Worm (Caenorhabditis elegans) whole organism, L4 larva: ENCODE measurements around the gene R166.3.

Source experiments
- D1046.2 ChIP-seq: fragments of 200-800 bp; sonication (Bioruptor generic); IDR thresholded peaks from 2 replicates; pipeline ENCODE4 v1.3.6; 2022; ENCODE audit warnings: missing genetic modification characterization, missing compliant biosample characterization
- F26F4.8 ChIP-seq: fragments of 200-800 bp; sonication (Bioruptor generic); conservative IDR thresholded peaks from 2 replicates; pipeline ENCODE4 v1.3.6; 2022; ENCODE audit warnings: missing genetic modification characterization, missing compliant biosample characterization
- F44E2.7 ChIP-seq: fragments of 200-800 bp; sonication (Bioruptor generic); IDR thresholded peaks from 2 replicates; pipeline ENCODE4 v2.1.2; 2022; ENCODE audit warnings: missing genetic modification characterization, missing compliant biosample characterization
- F49E8.2 ChIP-seq: sonication (generic microtip); optimal IDR thresholded peaks from 2 replicates; lab custom pipeline; 2016; ENCODE audit warnings: missing compliant biosample characterization, mild to moderate bottlenecking, missing genetic modification characterization, borderline replicate concordance
- R02D3.7 ChIP-seq: fragments of 150-350 bp; sonication (generic microtip); optimal IDR thresholded peaks from 3 replicates; lab custom pipeline; 2014; ENCODE audit warnings: missing biosample characterization, missing genetic modification characterization
- T26A8.4 ChIP-seq: fragments of 200-800 bp; sonication (Bioruptor generic); IDR thresholded peaks from 2 replicates; pipeline ENCODE4 v1.3.6; 2022; ENCODE audit warnings: missing genetic modification characterization, missing compliant biosample characterization
- Y75B8A.6 ChIP-seq: fragments of 200-800 bp; sonication (Bioruptor generic); IDR thresholded peaks from 2 replicates; pipeline ENCODE4 v1.3.6; 2022; ENCODE audit warnings: missing genetic modification reagents, missing genetic modification characterization, missing compliant biosample characterization
- aha-1 ChIP-seq: fragments of 150-350 bp; peaks from one replicate; lab custom pipeline; 2014; ENCODE audit warnings: missing biosample characterization, missing genetic modification characterization
- arid-1 ChIP-seq: fragments of 200-800 bp; sonication (Bioruptor generic); conservative IDR thresholded peaks from 2 replicates; pipeline ENCODE4 v1.3.6; 2022; ENCODE audit warnings: missing genetic modification reagents, missing genetic modification characterization, missing compliant biosample characterization
- attf-4 ChIP-seq: sonication (generic microtip); optimal IDR thresholded peaks from 3 replicates; lab custom pipeline; 2017; ENCODE audit warnings: missing biosample characterization, missing genetic modification characterization
- ceh-20 ChIP-seq: fragments of 200-800 bp; sonication (Bioruptor generic); IDR thresholded peaks from 2 replicates; pipeline ENCODE4 v1.3.6; 2022; ENCODE audit warnings: missing genetic modification reagents, missing genetic modification characterization, missing compliant biosample characterization
- ceh-28 ChIP-seq: fragments of 150-350 bp; optimal IDR thresholded peaks from 2 replicates; lab custom pipeline; 2014; ENCODE audit warnings: missing biosample characterization, missing genetic modification reagents, missing genetic modification characterization
- ces-1 ChIP-seq: fragments of 150-350 bp; sonication (generic microtip); optimal IDR thresholded peaks from 4 replicates; lab custom pipeline; 2014; ENCODE audit warnings: missing biosample characterization, missing genetic modification reagents, missing genetic modification characterization
- daf-12 ChIP-seq: fragments of 150-350 bp; optimal IDR thresholded peaks from 2 replicates; lab custom pipeline; 2014; ENCODE audit warnings: missing biosample characterization, missing genetic modification reagents, missing genetic modification characterization
- daf-19 ChIP-seq: fragments of 200-800 bp; sonication (Bioruptor generic); conservative IDR thresholded peaks from 2 replicates; pipeline ENCODE4 v1.3.6; 2022; ENCODE audit warnings: missing genetic modification characterization, missing compliant biosample characterization
- dmd-6 ChIP-seq: fragments of 200-800 bp; sonication (Bioruptor generic); IDR thresholded peaks from 2 replicates; pipeline ENCODE4 v1.3.6; 2022; ENCODE audit warnings: missing genetic modification reagents, missing genetic modification characterization, missing compliant biosample characterization
- dpl-1 ChIP-seq: fragments of 150-350 bp; optimal IDR thresholded peaks from 2 replicates; lab custom pipeline; 2014; ENCODE audit warnings: missing biosample characterization, missing genetic modification reagents, missing genetic modification characterization
- dve-1 ChIP-seq: sonication (generic microtip); optimal IDR thresholded peaks from 2 replicates; lab custom pipeline; 2017; ENCODE audit warnings: antibody characterized with exemption, mild to moderate bottlenecking, missing genetic modification characterization, missing compliant biosample characterization; ENCODE audit not compliant: insufficient read depth
- egl-27 ChIP-seq: sonication (generic microtip); optimal IDR thresholded peaks from 3 replicates; lab custom pipeline; 2017; ENCODE audit warnings: missing biosample characterization, missing genetic modification reagents, missing genetic modification characterization
- fkh-10 ChIP-seq: fragments of 150-350 bp; optimal IDR thresholded peaks from 2 replicates; lab custom pipeline; 2014; ENCODE audit warnings: missing biosample characterization, missing genetic modification reagents, missing genetic modification characterization
- fos-1 ChIP-seq: fragments of 150-350 bp; optimal IDR thresholded peaks from 2 replicates; lab custom pipeline; 2014; ENCODE audit warnings: missing biosample characterization, missing genetic modification characterization
- gei-8 ChIP-seq: fragments of 200-800 bp; sonication (Bioruptor generic); optimal IDR thresholded peaks from 2 replicates; lab custom pipeline; 2018; ENCODE audit warnings: mild to moderate bottlenecking, missing genetic modification characterization, missing compliant biosample characterization
- hif-1 ChIP-seq, 2 experiments: sonication (generic microtip); optimal IDR thresholded peaks; 2 replicates each; lab custom pipeline; 2016 to 2017; ENCODE audit warnings: missing compliant biosample characterization in 2 of 2, missing genetic modification characterization in 2 of 2, missing genetic modification reagents in 2 of 2, missing genotype in 2 of 2, mild to moderate bottlenecking in 1 of 2
- hlh-11 ChIP-seq: fragments of 200-800 bp; sonication (Bioruptor generic); optimal IDR thresholded peaks from 2 replicates; lab custom pipeline; 2018; ENCODE audit warnings: mild to moderate bottlenecking, missing genetic modification characterization, missing compliant biosample characterization
- hlh-30 ChIP-seq: sonication (generic microtip); optimal IDR thresholded peaks from 2 replicates; lab custom pipeline; 2017; ENCODE audit warnings: antibody characterized with exemption, mild to moderate bottlenecking, missing genetic modification characterization, missing compliant biosample characterization; ENCODE audit not compliant: insufficient read depth
- hmg-1.1 ChIP-seq: fragments of 200-800 bp; sonication (Bioruptor generic); IDR thresholded peaks from 2 replicates; pipeline ENCODE4 v1.3.6; 2022; ENCODE audit warnings: missing genetic modification reagents, missing genetic modification characterization, missing compliant biosample characterization
- lim-7 ChIP-seq: fragments of 200-800 bp; sonication (Bioruptor generic); IDR thresholded peaks from 2 replicates; pipeline ENCODE4 v1.3.6; 2022; ENCODE audit warnings: missing genetic modification characterization, missing compliant biosample characterization
- lin-15B ChIP-seq: fragments of 150-350 bp; sonication (generic microtip); optimal IDR thresholded peaks from 3 replicates; lab custom pipeline; 2014; ENCODE audit warnings: missing biosample characterization, missing genetic modification characterization
- lin-29 ChIP-seq: fragments of 200-800 bp; sonication (Bioruptor generic); IDR thresholded peaks from 2 replicates; pipeline ENCODE4 v1.3.6; 2022; ENCODE audit warnings: missing genetic modification reagents, missing genetic modification characterization, missing compliant biosample characterization
- lin-38 ChIP-seq: fragments of 200-800 bp; sonication (Bioruptor generic); IDR thresholded peaks from 2 replicates; pipeline ENCODE4 v1.3.6; 2022; ENCODE audit warnings: missing genetic modification reagents, missing genetic modification characterization, missing compliant biosample characterization
- lin-39 ChIP-seq: fragments of 150-350 bp; optimal IDR thresholded peaks from 2 replicates; lab custom pipeline; 2014; ENCODE audit warnings: missing biosample characterization, missing genetic modification reagents, missing genetic modification characterization
- lir-3 ChIP-seq: sonication (generic microtip); optimal IDR thresholded peaks from 2 replicates; lab custom pipeline; 2016; ENCODE audit warnings: mild to moderate bottlenecking, missing genetic modification characterization, missing compliant biosample characterization
- lsy-2 ChIP-seq, 2 experiments: fragments of 150-350 bp in 1 of 2; sonication (generic microtip) in 1 of 2; optimal IDR thresholded peaks; 2 replicates each; lab custom pipeline; 2014 to 2017; ENCODE audit warnings: missing biosample characterization in 2 of 2, missing genetic modification characterization in 2 of 2
- mdt-29 ChIP-seq: fragments of 200-800 bp; sonication (Bioruptor generic); IDR thresholded peaks from 2 replicates; pipeline ENCODE4 v1.3.6; 2022; ENCODE audit warnings: missing genetic modification reagents, missing genetic modification characterization, missing compliant biosample characterization
- nhr-10 ChIP-seq: fragments of 150-350 bp; optimal IDR thresholded peaks from 2 replicates; lab custom pipeline; 2014; ENCODE audit warnings: missing biosample characterization, missing genetic modification characterization
- nhr-11 ChIP-seq: fragments of 150-350 bp; optimal IDR thresholded peaks from 2 replicates; lab custom pipeline; 2014; ENCODE audit warnings: missing biosample characterization, missing genetic modification characterization
- nhr-237 ChIP-seq: sonication (generic microtip); optimal IDR thresholded peaks from 2 replicates; lab custom pipeline; 2017; ENCODE audit warnings: missing biosample characterization, missing genetic modification characterization
- nhr-28 ChIP-seq: fragments of 150-350 bp; optimal IDR thresholded peaks from 2 replicates; lab custom pipeline; 2014; ENCODE audit warnings: missing biosample characterization, missing genetic modification characterization
- nhr-41 ChIP-seq: fragments of 200-800 bp; sonication (Bioruptor generic); IDR thresholded peaks from 2 replicates; pipeline ENCODE4 v1.3.6; 2022; ENCODE audit warnings: missing genetic modification reagents, missing genetic modification characterization, missing compliant biosample characterization
- nhr-6 ChIP-seq: fragments of 150-350 bp; optimal IDR thresholded peaks from 2 replicates; lab custom pipeline; 2014; ENCODE audit warnings: missing biosample characterization, missing genetic modification characterization
- nhr-76 ChIP-seq: fragments of 150-350 bp; optimal IDR thresholded peaks from 2 replicates; lab custom pipeline; 2014; ENCODE audit warnings: missing biosample characterization, missing genetic modification characterization
- pha-4 ChIP-seq, 2 experiments: fragments of 150-350 bp in 1 of 2; fragments of 200-800 bp in 1 of 2; sonication (Bioruptor generic) in 1 of 2; IDR thresholded peaks in 1 of 2; optimal IDR thresholded peaks in 1 of 2; 2 replicates each; pipeline versions ENCODE4 v1.3.6 to Lab custom; 2014 to 2022; ENCODE audit warnings: missing genetic modification characterization in 2 of 2, missing genetic modification reagents in 2 of 2, missing biosample characterization in 1 of 2, missing compliant biosample characterization in 1 of 2
- pqm-1 ChIP-seq: sonication (generic microtip); optimal IDR thresholded peaks from 2 replicates; lab custom pipeline; 2017; ENCODE audit warnings: missing biosample characterization, missing genetic modification characterization
- rbr-2 ChIP-seq: sonication (generic microtip); optimal IDR thresholded peaks from 2 replicates; lab custom pipeline; 2016; ENCODE audit warnings: missing genotype, missing genetic modification characterization, missing compliant biosample characterization
- sdz-12 ChIP-seq: fragments of 200-800 bp; sonication (Bioruptor generic); optimal IDR thresholded peaks from 2 replicates; lab custom pipeline; 2018; ENCODE audit warnings: mild to moderate bottlenecking, missing genetic modification characterization, missing compliant biosample characterization
- set-16 ChIP-seq: fragments of 200-800 bp; sonication (Bioruptor generic); IDR thresholded peaks from 2 replicates; pipeline ENCODE4 v1.3.6; 2022; ENCODE audit warnings: missing genetic modification reagents, missing genetic modification characterization, missing compliant biosample characterization
- spr-1 ChIP-seq: sonication (generic microtip); optimal IDR thresholded peaks from 2 replicates; lab custom pipeline; 2016; ENCODE audit warnings: mild to moderate bottlenecking, missing genetic modification characterization, missing compliant biosample characterization
- spr-3 ChIP-seq: fragments of 200-800 bp; sonication (Bioruptor generic); optimal IDR thresholded peaks from 2 replicates; lab custom pipeline; 2018; ENCODE audit warnings: mild to moderate bottlenecking, missing genetic modification characterization, missing compliant biosample characterization
- tag-97 ChIP-seq: fragments of 200-800 bp; sonication (Bioruptor generic); IDR thresholded peaks from 2 replicates; pipeline ENCODE4 v1.3.6; 2022; ENCODE audit warnings: missing genetic modification characterization, missing compliant biosample characterization
- zip-11 ChIP-seq: fragments of 200-800 bp; sonication (Bioruptor generic); IDR thresholded peaks from 2 replicates; pipeline ENCODE4 v1.3.6; 2022; ENCODE audit warnings: missing genetic modification characterization, missing compliant biosample characterization
- zip-2 ChIP-seq: fragments of 150-350 bp; optimal IDR thresholded peaks from 2 replicates; lab custom pipeline; 2014; ENCODE audit warnings: missing biosample characterization, missing genetic modification characterization

The R166.3 gene

ce11 chrII:10529218-10529751, 9.8 kb downstream of the R166.3 start:
- TF ChIP-seq nhr-10 (tag; lab: Kevin White, UChicago) (no peak), daf-19 (GFP tag; lab: Robert Waterston, UW) (no peak), nhr-11 (tag; lab: Kevin White, UChicago) (no peak), daf-12 (tag; lab: Kevin White, UChicago) (no peak), hlh-11 (tag; lab: Kevin White, UChicago) (peak; percentile 78), ceh-20 (peak; percentile 32; the same call in 1 of the 2 replicates), lin-39 (tag; lab: Kevin White, UChicago) (no peak), nhr-237 (no peak), nhr-28 (tag; lab: Kevin White, UChicago) (peak; percentile 28), nhr-41 (no peak), ceh-28 (tag; lab: Kevin White, UChicago) (no peak), set-16 (GFP tag; lab: Robert Waterston, UW) (no peak; the same call in 1 of the 2 replicates), lin-15B (tag; lab: Kevin White, UChicago) (no peak), rbr-2 (peak; percentile 27), F49E8.2 (tag; lab: Kevin White, UChicago) (no peak), spr-1 (tag; lab: Kevin White, UChicago) (peak; percentile 30), attf-4 (tag; lab: Kevin White, UChicago) (no peak), lir-3 (no peak), F44E2.7 (GFP tag; lab: Robert Waterston, UW) (no peak), spr-3 (GFP tag; lab: Kevin White, UChicago) (no peak), pqm-1 (no peak), arid-1 (0 out of 2 replicates have a peak, but pooled peaks have one; percentile 26), ces-1 (GFP tag; lab: Kevin White, UChicago) (no peak), T26A8.4 (GFP tag; lab: Robert Waterston, UW) (no peak; the same call in 1 of the 2 replicates), hlh-30 (tag; lab: Kevin White, UChicago) (peak; percentile 4), mdt-29 (GFP tag; lab: Robert Waterston, UW) (no peak), lsy-2 (tag; optimal IDR thresholded peaks at IDR 0.05; lab: Kevin White, UChicago) (peak in 1 of 2 experiments; percentile 28), lim-7 (GFP tag; lab: Robert Waterston, UW) (no peak), dmd-6 (GFP tag; lab: Robert Waterston, UW) (0 out of 2 replicates have a peak, but pooled peaks have one; percentile 24), tag-97 (GFP tag; lab: Robert Waterston, UW) (no peak), Y75B8A.6 (GFP tag; lab: Robert Waterston, UW) (no peak), nhr-6 (tag; lab: Kevin White, UChicago) (peak; percentile 33), sdz-12 (GFP tag; lab: Kevin White, UChicago) (no peak), dpl-1 (GFP tag; lab: Kevin White, UChicago) (peak; percentile 4), zip-2 (tag; lab: Kevin White, UChicago) (no peak), zip-11 (GFP tag; lab: Robert Waterston, UW) (no peak), fkh-10 (GFP tag; lab: Kevin White, UChicago) (no peak), egl-27 (tag; lab: Kevin White, UChicago) (no peak), hmg-1.1 (GFP tag; lab: Robert Waterston, UW) (no peak), R02D3.7 (tag; lab: Kevin White, UChicago) (no peak), aha-1 (tag; lab: Kevin White, UChicago) (peak; percentile 69), D1046.2 (GFP tag; lab: Robert Waterston, UW) (no peak), nhr-76 (tag; lab: Kevin White, UChicago) (no peak), lin-38 (GFP tag; lab: Robert Waterston, UW) (no peak), fos-1 (tag; lab: Kevin White, UChicago) (no peak), dve-1 (tag; lab: Kevin White, UChicago) (peak; percentile 78), lin-29 (no peak), F26F4.8 (no peak), pha-4 (GFP tag; IDR thresholded peaks at IDR 0.05; lab: Robert Waterston, UW) (no peak), pha-4 (tag; optimal IDR thresholded peaks at IDR 0.05; lab: Kevin White, UChicago) (peak; percentile 86), hif-1 (tag; optimal IDR thresholded peaks at IDR 0.05; lab: Kevin White, UChicago) (no peak), gei-8 (GFP tag; lab: Kevin White, UChicago) (no peak)
